Fruit fly (Drosophila melanogaster): ENCODE data around the gene inaF-D.

The inaF-D gene

dm6 chrX:11681558-11682551, 47.0 kb downstream of the inaF-D start:
- no peak for TF ChIP-seq CG3838 (GFP tag; optimal IDR thresholded peaks at IDR 0.05)
- peak; percentile 77 for TF ChIP-seq Sry-β (GFP tag; optimal IDR thresholded peaks at IDR 0.05)
- peak; percentile 40 for TF ChIP-seq Blimp-1 (GFP tag; optimal IDR thresholded peaks at IDR 0.05)
- peak; percentile 61 for TF ChIP-seq Sox102F (GFP tag; optimal IDR thresholded peaks at IDR 0.05)
- peak; percentile 49 for TF ChIP-seq HmgD (GFP tag; optimal IDR thresholded peaks at IDR 0.05)
- peak; percentile 21 for TF ChIP-seq CG18476 (GFP tag; optimal IDR thresholded peaks at IDR 0.05)
- TF ChIP-seq CG16815 (GFP tag; optimal IDR thresholded peaks at IDR 0.05), result peak; percentile 25
- TF ChIP-seq al (GFP tag; IDR thresholded peaks at IDR 0.05), result peak; percentile 39; the same call in 1 of the 2 replicates
- TF ChIP-seq ttk (GFP tag; IDR thresholded peaks at IDR 0.05), result no peak
- peak; percentile 64 for TF ChIP-seq CG17361 (GFP tag; IDR thresholded peaks at IDR 0.05)
- TF ChIP-seq CG15479 (GFP tag; optimal IDR thresholded peaks at IDR 0.05), result no peak
- TF ChIP-seq odd (GFP tag; optimal IDR thresholded peaks at IDR 0.05), result peak; percentile 63
- peak; percentile 71; the same call in 1 of the 2 replicates for TF ChIP-seq CG4360 (GFP tag; IDR thresholded peaks at IDR 0.05)
- peak; percentile 34 for TF ChIP-seq CG12236 (GFP tag; optimal IDR thresholded peaks at IDR 0.05)
- TF ChIP-seq CG5180 (GFP tag; optimal IDR thresholded peaks at IDR 0.05), result no peak
- TF ChIP-seq CG11398 (GFP tag; optimal IDR thresholded peaks at IDR 0.05), result peak; percentile 18
- TF ChIP-seq E2f2 (GFP tag; IDR thresholded peaks at IDR 0.05), result peak; percentile 88
- peak; percentile 5 for TF ChIP-seq dmrt11E (tag; optimal IDR thresholded peaks at IDR 0.05)
- peak; percentile 70 for TF ChIP-seq CG13894 (tag; optimal IDR thresholded peaks at IDR 0.05)
- peak; percentile 63 for TF ChIP-seq CG7987 (GFP tag; optimal IDR thresholded peaks at IDR 0.05)
- no peak for TF ChIP-seq Mes4 (GFP tag; optimal IDR thresholded peaks at IDR 0.05)
- TF ChIP-seq gt (GFP tag; IDR thresholded peaks at IDR 0.05), result no peak
- peak; percentile 35 for TF ChIP-seq CG9876 (GFP tag; optimal IDR thresholded peaks at IDR 0.05)
- peak; percentile 71 for TF ChIP-seq Bteb2 (GFP tag; optimal IDR thresholded peaks at IDR 0.05)
- TF ChIP-seq GATAe (GFP tag; conservative IDR thresholded peaks at IDR 0.05), result no peak
- TF ChIP-seq CG14667 (GFP tag; IDR thresholded peaks at IDR 0.05), result no peak
- TF ChIP-seq CG8388 (GFP tag; optimal IDR thresholded peaks at IDR 0.05), result peak; percentile 2
- TF ChIP-seq nau (GFP tag; optimal IDR thresholded peaks at IDR 0.05), result peak; percentile 55
- TF ChIP-seq CG13123 (GFP tag; optimal IDR thresholded peaks at IDR 0.05), result peak; percentile 32
- peak; percentile 62 for TF ChIP-seq CG3847 (GFP tag; IDR thresholded peaks at IDR 0.05)
- TF ChIP-seq CG10366 (GFP tag; IDR thresholded peaks at IDR 0.05), result peak; percentile 39
- peak; percentile 37 for TF ChIP-seq CG1602 (GFP tag; optimal IDR thresholded peaks at IDR 0.05)
- TF ChIP-seq insv (GFP tag; optimal IDR thresholded peaks at IDR 0.05), result peak in 1 of 2 experiments; percentile 31
- no peak for TF ChIP-seq CG6175 (GFP tag; IDR thresholded peaks at IDR 0.05)
- no peak for TF ChIP-seq luna (GFP tag; optimal IDR thresholded peaks at IDR 0.05)
- TF ChIP-seq CG12659 (GFP tag; optimal IDR thresholded peaks at IDR 0.05), result peak; percentile 73
- no peak for TF ChIP-seq CG42726 (GFP tag; IDR thresholded peaks at IDR 0.05; ENCODE audit: partially characterized antibody)
- no peak for TF ChIP-seq dimm (GFP tag; IDR thresholded peaks at IDR 0.05)
- peak; percentile 12 for TF ChIP-seq twi (tag; optimal IDR thresholded peaks at IDR 0.05)
- peak; percentile 1 for TF ChIP-seq ewg (GFP tag; optimal IDR thresholded peaks at IDR 0.05)
- TF ChIP-seq ara (GFP tag; IDR thresholded peaks at IDR 0.05), result no peak
- TF ChIP-seq sd (tag; optimal IDR thresholded peaks at IDR 0.05), result peak; percentile 60
- TF ChIP-seq Side (GFP tag; optimal IDR thresholded peaks at IDR 0.05), result peak; percentile 70
- TF ChIP-seq CG10431 (GFP tag; optimal IDR thresholded peaks at IDR 0.05), result no peak
- no peak for TF ChIP-seq da (GFP tag; optimal IDR thresholded peaks at IDR 0.05)
- peak; percentile 65 for TF ChIP-seq CG32772 (GFP tag; IDR thresholded peaks at IDR 0.05)
- TF ChIP-seq zfh1 (GFP tag; IDR thresholded peaks at IDR 0.05), result peak; percentile 42; the same call in 1 of the 3 replicates
- no peak for TF ChIP-seq eve (GFP tag; optimal IDR thresholded peaks at IDR 0.05)

All from whole organism, embryonic.